Worm (Caenorhabditis elegans): ENCODE measurements around the gene lido-15.

Gene lido-15

DNA sequence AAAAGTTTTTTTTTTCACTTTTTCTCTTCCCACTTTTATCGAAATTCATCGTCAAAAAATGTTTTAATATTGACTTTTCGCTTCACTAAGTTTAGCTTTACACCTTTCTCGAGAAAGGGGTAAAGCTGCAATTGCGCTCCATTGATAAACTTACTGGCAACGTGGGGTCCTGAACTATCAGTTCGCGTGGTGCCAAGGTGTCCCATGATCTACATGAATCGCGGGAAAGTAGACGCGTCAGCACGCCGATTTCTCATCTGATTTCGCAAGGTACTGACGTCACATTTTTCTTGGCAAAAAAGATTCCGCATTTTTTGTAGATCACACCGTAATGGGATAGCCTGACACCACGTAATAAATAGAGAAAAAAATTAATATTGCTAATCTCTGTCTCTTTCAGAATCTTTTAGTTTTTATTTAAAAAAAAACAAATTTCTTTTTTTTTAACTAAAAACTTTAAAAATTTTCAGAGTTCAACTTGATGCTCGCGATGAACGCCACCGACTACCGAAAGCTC is at the start of gene lido-15:
lido-15 (plus strand) TSS at position 467 of the 517 bp plus-strand sequence.
- TF ChIP-seq dao-5 (tag; optimal IDR thresholded peaks at IDR 0.05) (no peak), him-1 (tag; optimal IDR thresholded peaks at IDR 0.05) (no peak), W03F9.2 (tag; optimal IDR thresholded peaks at IDR 0.05) (no peak)

DNA sequence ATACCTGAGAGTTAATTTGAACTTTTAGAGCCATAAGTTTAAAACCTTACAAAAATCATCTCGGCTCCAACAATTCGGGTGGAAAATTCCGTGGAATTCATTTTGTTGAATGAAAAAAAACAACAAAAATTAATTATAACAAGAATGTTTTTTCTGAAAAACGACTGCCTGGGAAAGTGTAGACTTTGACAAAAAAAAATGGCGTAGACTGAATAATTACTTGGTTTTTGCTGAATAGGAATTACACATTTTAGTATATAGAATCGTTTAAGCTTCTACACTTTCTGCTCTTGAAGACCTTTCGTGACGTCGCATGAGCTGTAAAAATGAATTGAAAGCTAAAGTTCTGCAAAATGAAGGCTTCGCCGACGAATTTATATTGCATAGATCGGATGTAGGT is 47.6 kb upstream of the lido-15 start, which contains the start of gene srx-112:
srx-112 (minus strand) TSS at position 101 of the 400 bp plus-strand sequence.
- TF ChIP-seq W03F9.2 (tag; optimal IDR thresholded peaks at IDR 0.05) (no peak), dao-5 (tag; optimal IDR thresholded peaks at IDR 0.05) (no peak), him-1 (tag; optimal IDR thresholded peaks at IDR 0.05) (no peak)

DNA sequence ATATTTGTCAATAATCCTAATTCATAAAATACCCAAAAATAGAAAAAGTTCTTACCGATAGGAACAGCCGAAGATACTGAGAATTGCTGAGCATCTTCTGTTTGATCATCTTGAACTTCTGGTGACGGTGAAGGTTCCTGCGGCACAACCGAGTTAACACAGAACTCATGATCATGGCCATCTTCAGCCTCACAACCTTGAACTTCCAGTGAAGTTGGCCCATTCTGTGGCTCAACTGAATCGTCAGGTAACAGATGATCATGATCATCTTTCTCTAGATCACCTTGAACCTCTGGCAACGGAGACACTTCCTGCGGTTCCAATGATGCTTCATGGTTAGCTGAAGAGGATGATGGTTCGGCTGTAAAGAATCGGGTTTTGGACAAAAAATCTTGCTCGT is 40.4 kb upstream of the lido-15 start:
- TF ChIP-seq W03F9.2 (tag; optimal IDR thresholded peaks at IDR 0.05) (no peak), him-1 (tag; optimal IDR thresholded peaks at IDR 0.05) (no peak), dao-5 (tag; optimal IDR thresholded peaks at IDR 0.05) (no peak)

DNA sequence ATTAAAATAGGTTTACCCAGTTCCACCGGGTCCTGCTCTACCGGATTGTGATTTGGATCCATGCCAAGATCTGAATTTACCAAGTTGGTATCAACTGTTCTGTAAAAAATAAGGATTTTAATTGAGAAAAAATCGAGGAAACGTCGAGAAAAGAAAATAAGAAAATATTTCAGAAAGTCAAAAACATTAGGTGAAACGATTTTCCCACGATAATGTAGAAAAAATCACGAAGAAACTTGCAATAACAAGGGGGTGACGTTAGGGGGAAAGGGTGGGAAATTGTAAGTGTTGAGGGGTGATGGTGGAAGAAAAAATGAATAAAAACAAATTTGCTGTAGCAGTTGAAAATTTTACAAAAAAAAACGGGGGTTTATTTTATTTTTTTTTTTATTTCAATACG is 39.0 kb upstream of the lido-15 start, which contains the start of gene T24E12.10:
T24E12.10 (minus strand) TSS at position 101 of the 400 bp plus-strand sequence.
- TF ChIP-seq dao-5 (tag; optimal IDR thresholded peaks at IDR 0.05) (no peak), him-1 (tag; optimal IDR thresholded peaks at IDR 0.05) (no peak), W03F9.2 (tag; optimal IDR thresholded peaks at IDR 0.05) (no peak)

DNA sequence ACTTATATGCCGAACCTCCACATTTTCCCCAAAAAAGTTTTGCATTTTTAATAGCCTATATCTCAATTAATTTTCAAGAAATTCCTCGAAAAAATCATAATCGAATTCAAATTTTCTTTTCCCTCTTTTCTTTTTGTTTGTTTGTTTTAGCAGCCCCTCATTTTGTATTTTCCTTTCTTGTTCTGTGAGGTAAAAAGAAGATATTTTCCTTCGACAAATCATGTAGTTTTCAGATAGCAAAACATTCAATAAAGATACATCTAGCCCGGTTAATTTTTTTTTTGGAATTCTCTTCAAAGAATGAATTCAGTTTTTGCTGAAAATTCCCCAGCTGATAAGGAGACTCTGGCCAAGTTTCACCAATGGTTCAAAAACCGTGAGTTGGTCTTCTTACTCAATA is 36.4 kb upstream of the lido-15 start, which contains the start of gene T24E12.3:
T24E12.3 (plus strand) TSS at position 301 of the 400 bp plus-strand sequence.
- TF ChIP-seq dao-5 (tag; optimal IDR thresholded peaks at IDR 0.05) (no peak), W03F9.2 (tag; optimal IDR thresholded peaks at IDR 0.05) (no peak), him-1 (tag; optimal IDR thresholded peaks at IDR 0.05) (no peak)

DNA sequence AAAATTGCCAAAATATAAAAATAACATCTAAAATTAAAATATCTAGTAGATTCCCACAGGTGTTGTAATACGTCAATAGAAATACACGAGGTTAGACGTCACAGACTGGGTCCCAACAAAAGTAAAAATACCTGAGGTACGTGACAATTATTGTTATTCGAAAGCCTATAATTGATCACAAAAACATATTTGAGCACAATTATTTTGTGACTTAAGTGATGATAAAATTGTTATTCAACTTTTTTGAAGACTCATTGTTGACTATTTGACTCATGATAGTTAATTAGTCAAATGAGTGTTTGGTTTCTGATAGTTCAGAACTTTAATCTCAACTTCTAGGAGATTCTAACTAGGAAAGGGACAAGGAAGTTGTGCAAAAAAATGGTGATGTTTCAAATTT is 34.3 kb upstream of the lido-15 start:
- TF ChIP-seq him-1 (tag; optimal IDR thresholded peaks at IDR 0.05) (no peak), dao-5 (tag; optimal IDR thresholded peaks at IDR 0.05) (no peak), W03F9.2 (tag; optimal IDR thresholded peaks at IDR 0.05) (no peak)

DNA sequence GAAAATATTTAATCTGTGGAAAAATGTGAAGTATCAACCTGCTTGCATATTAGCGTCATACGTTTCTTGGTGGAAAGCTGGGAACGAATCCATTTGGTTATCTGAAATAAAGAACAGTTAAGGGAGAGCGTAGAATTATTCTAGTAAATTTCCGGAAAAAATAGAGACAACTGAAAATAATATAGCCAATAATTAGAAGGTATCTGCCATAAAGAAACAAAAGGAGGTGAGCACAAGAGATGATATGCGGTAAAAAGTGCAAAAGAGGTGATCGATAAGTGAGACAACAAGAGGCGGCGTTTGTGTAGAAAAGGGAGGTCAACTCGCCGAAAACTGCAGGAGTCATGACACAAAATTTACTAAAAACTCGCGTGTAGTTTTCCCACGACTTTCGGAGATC is 32.6 kb upstream of the lido-15 start, which contains the start of gene T24E12.11:
T24E12.11 (minus strand) TSS at position 101 of the 400 bp plus-strand sequence.
- TF ChIP-seq W03F9.2 (tag; optimal IDR thresholded peaks at IDR 0.05) (no peak), him-1 (tag; optimal IDR thresholded peaks at IDR 0.05) (no peak), dao-5 (tag; optimal IDR thresholded peaks at IDR 0.05) (no peak)

DNA sequence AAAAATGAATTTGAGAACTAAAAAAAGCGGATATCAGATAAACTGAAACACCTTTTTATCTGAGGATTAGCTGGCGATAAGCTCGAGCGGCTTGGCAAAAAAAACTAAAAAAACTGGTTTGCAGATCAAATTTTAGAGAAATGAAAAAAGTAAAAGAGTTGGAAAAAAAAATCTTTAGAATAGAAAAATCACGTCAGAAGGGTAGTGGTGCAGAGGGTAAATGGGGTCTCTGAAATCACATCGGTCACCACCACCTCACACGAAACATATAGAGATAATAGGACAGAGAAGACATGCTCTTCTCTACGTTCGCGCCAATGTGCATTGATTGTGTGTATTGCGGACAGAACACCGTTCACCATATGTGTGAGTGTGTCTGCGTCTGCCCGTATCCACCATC is 30.8 kb upstream of the lido-15 start:
- TF ChIP-seq dao-5 (tag; optimal IDR thresholded peaks at IDR 0.05) = no peak
- TF ChIP-seq W03F9.2 (tag; optimal IDR thresholded peaks at IDR 0.05) = no peak
- TF ChIP-seq him-1 (tag; optimal IDR thresholded peaks at IDR 0.05) = no peak

DNA sequence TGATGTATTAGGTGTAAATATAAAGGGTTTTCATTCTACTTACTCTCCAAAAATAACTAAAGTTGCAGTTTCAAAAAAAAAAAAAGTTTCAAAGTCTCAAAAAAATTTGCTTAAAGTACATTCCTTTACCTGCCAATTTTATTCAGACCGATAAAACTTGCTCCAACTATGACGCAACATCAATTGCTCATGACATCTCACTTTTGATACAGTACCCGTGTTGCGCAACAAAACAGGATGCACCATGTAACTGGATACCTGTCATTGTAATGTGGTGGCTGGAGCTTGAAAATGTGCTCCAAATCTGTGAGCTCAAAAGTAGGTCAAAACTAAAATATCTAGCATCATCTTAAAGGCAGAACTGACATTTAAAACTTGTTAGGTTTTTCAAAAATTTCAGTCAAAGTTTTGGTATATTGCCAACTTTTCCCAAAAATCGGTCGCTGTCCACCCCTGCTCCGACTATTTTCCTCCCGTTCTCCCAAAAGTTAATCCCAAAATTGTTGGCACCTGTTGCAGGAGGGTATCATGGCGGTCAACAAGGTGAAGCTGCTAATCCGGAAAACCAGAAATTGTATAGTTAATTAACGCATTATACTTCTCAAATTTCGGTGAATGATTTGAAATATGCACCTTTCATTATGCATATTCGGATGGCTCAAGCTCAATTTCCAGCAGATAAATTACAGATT is 29.6 kb upstream of the lido-15 start, which contains the start of gene T24E12.2:
T24E12.2 (plus strand) TSS at position 642 of the 692 bp plus-strand sequence.
- TF ChIP-seq W03F9.2 (tag; optimal IDR thresholded peaks at IDR 0.05) = no peak
- TF ChIP-seq dao-5 (tag; optimal IDR thresholded peaks at IDR 0.05) = no peak
- TF ChIP-seq him-1 (tag; optimal IDR thresholded peaks at IDR 0.05) = no peak

DNA sequence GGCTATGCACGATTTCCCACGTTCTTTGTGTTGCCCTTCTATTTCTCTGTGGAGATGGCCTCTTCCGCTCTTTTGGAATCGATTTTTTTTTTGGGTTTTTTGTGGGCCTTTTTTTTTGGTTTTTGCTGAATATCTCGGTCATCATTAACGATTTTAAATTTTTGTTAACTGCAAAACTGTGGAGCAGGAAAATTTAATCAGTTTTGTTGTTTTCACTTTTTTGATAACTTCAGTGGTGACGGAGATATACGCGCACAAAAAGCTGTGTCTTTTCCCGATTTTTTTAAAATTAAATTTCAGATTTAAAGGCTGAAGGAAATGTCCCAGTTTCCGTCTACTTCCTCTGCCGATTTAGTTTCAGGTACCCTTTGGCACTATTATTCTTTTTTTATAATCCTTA is 26.8 kb upstream of the lido-15 start, which contains the start of gene T24E12.1:
T24E12.1 (plus strand) TSS at position 301 of the 400 bp plus-strand sequence.
- TF ChIP-seq W03F9.2 (tag; optimal IDR thresholded peaks at IDR 0.05) = no peak
- no peak for TF ChIP-seq dao-5 (tag; optimal IDR thresholded peaks at IDR 0.05)
- TF ChIP-seq him-1 (tag; optimal IDR thresholded peaks at IDR 0.05) = no peak

DNA sequence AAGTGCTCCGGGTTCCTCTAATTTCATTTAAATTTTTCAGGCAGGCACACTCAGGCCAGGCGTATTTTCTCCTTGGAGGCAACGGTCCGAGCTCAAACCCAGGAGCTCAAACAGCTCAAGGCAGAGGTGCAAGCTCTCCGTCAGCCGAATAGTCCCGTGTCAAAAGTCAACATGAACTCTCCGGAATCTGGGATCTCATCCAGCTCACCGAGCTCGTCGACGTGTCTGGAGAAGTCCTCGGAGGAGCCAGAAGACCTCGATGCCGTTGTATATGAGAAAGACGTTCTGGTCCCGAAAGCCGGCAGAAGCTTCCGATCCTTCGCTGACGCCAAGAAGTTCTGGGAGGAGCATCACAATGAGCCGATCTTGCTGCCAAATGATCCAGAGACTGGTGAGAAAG is 26.3 kb upstream of the lido-15 start:
- TF ChIP-seq him-1 (tag; optimal IDR thresholded peaks at IDR 0.05) (no peak), W03F9.2 (tag; optimal IDR thresholded peaks at IDR 0.05) (no peak), dao-5 (tag; optimal IDR thresholded peaks at IDR 0.05) (no peak)

DNA sequence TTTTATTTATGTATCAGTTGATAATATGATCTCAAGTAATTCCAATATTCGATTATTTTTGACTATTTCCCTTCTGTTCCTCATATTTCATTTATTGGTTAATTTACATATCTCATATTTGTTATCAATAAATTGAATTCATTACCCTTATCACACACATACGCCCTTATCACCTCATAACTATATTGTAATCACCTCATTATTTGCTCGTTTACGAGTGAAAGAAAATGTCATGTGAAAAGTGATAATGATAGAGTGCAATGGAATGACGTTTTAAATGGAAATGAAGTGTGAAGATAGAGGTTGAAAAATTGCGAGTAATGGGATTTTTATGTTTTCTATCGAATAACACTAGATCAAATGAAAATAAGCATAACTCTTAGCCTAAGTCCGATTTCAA is 25.5 kb upstream of the lido-15 start:
- no peak for TF ChIP-seq W03F9.2 (tag; optimal IDR thresholded peaks at IDR 0.05)
- no peak for TF ChIP-seq him-1 (tag; optimal IDR thresholded peaks at IDR 0.05)
- TF ChIP-seq dao-5 (tag; optimal IDR thresholded peaks at IDR 0.05) = no peak

DNA sequence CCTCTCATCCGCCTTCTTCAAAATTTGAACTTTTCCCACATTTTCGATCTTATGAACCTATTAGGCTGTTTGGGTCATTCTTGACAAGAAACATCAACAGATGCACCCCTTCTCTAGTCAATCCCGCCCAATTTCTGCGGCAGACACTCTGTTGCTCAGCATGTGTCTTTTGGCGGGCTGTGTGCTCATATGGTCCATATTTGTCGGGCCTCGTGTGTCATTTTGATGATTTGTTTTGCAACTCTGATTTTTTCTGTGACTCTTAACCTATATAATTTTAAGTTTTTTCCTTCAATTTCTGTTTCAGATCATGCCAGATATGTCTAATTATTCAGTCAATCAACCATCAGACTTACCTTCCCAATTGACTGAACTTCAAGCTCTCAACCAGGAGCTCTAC is 24.9 kb upstream of the lido-15 start, which contains the start of gene T24E12.13:
T24E12.13 (plus strand) TSS at position 301 of the 400 bp plus-strand sequence.
- TF ChIP-seq dao-5 (tag; optimal IDR thresholded peaks at IDR 0.05) (no peak), him-1 (tag; optimal IDR thresholded peaks at IDR 0.05) (no peak), W03F9.2 (tag; optimal IDR thresholded peaks at IDR 0.05) (no peak)

DNA sequence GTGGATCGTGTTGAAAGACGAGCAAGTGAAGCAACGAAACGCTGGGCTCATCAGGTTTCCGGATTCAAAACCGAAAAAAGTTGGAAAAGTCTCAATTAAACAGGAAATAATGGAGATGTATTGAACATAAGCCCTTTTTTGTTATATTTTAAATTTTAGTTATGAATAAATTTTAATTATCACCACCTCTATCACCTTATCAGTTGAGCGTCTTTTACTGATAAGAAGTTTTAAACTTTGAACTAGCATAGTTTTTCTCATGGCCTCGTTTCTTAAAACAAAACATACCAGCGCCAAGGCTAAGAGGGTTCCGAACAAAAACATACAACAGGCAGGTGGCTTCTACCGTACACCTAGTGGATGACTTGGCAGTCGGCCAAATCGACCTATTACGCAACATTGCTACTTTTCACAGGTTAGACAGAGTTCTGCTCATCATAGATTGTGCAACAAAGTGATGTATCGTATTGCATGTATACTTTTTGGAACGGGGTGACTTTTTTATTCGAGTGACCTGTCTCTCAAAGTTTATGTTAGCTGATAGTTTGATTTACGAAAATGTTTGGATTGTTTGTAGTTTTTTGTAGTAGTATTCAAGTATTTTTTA is 23.6 kb upstream of the lido-15 start:
- TF ChIP-seq W03F9.2 (tag; optimal IDR thresholded peaks at IDR 0.05) = no peak
- TF ChIP-seq him-1 (tag; optimal IDR thresholded peaks at IDR 0.05) = no peak
- no peak for TF ChIP-seq dao-5 (tag; optimal IDR thresholded peaks at IDR 0.05)

Data from whole organism, L4/young adult.